Fruit fly (Drosophila melanogaster) whole organism, embryonic: Measurements from ENCODE around the gene CG5968.

Source experiments
- Aef1 ChIP-seq: fragments of 200-800 bp; sonication (Bioruptor generic); IDR thresholded peaks from 3 replicates; pipeline ENCODE4 v1.3.6; 2022; ENCODE audit warnings: missing biosample characterization, missing genetic modification characterization
- Antp ChIP-seq: fragments of 200-800 bp; sonication (Bioruptor generic); optimal IDR thresholded peaks from 3 replicates; lab custom pipeline; 2016; ENCODE audit warnings: missing biosample characterization, missing genetic modification characterization
- Atf3 ChIP-seq: fragments of 200-800 bp; sonication (Bioruptor generic); optimal IDR thresholded peaks from 3 replicates; lab custom pipeline; 2016; ENCODE audit warnings: missing biosample characterization, missing genetic modification characterization
- CG10431 ChIP-seq: fragments of 200-800 bp; sonication (Bioruptor generic); optimal IDR thresholded peaks from 3 replicates; lab custom pipeline; 2018; ENCODE audit warnings: missing biosample characterization, mild to moderate bottlenecking, missing genetic modification characterization
- CG11696 ChIP-seq: fragments of 200-800 bp; sonication (Bioruptor generic); IDR thresholded peaks from 2 replicates; pipeline ENCODE4 v1.3.6; 2022; ENCODE audit warnings: missing biosample characterization, missing genetic modification characterization
- CG12219 ChIP-seq: fragments of 200-800 bp; sonication (Bioruptor generic); optimal IDR thresholded peaks from 3 replicates; lab custom pipeline; 2018; ENCODE audit warnings: missing biosample characterization, mild to moderate bottlenecking, missing genetic modification characterization
- CG12659 ChIP-seq: fragments of 200-800 bp; sonication (Bioruptor generic); optimal IDR thresholded peaks from 3 replicates; lab custom pipeline; 2017; ENCODE audit warnings: mild to moderate bottlenecking, missing biosample characterization, missing genetic modification reagents, missing genetic modification characterization
- CG15479 ChIP-seq: fragments of 200-800 bp; sonication (Bioruptor generic); optimal IDR thresholded peaks from 3 replicates; lab custom pipeline; 2019; ENCODE audit warnings: missing biosample characterization, mild to moderate bottlenecking, missing genetic modification characterization, moderate library complexity
- CG1602 ChIP-seq: fragments of 200-800 bp; sonication (Bioruptor generic); optimal IDR thresholded peaks from 3 replicates; lab custom pipeline; 2016; ENCODE audit warnings: missing biosample characterization, missing genetic modification characterization
- CG18011 ChIP-seq: fragments of 200-800 bp; sonication (Bioruptor generic); optimal IDR thresholded peaks from 2 replicates; lab custom pipeline; 2017; ENCODE audit warnings: missing biosample characterization, missing genetic modification characterization, mild to moderate bottlenecking, moderate library complexity, missing genotype
- CG18619 ChIP-seq: fragments of 200-800 bp; sonication (Bioruptor generic); optimal IDR thresholded peaks from 3 replicates; lab custom pipeline; 2017; ENCODE audit warnings: missing biosample characterization, mild to moderate bottlenecking, missing genetic modification characterization
- CG2129 ChIP-seq: fragments of 200-800 bp; sonication (Bioruptor generic); IDR thresholded peaks from 2 replicates; pipeline ENCODE4 v1.3.6; 2022; ENCODE audit warnings: missing biosample characterization, missing genetic modification characterization; ENCODE audit not compliant: partially characterized antibody
- CG3281 ChIP-seq: fragments of 200-800 bp; sonication (Bioruptor generic); optimal IDR thresholded peaks from 3 replicates; lab custom pipeline; 2017; ENCODE audit warnings: missing biosample characterization, mild to moderate bottlenecking, missing genetic modification characterization
- CG6175 ChIP-seq: fragments of 200-800 bp; sonication (Bioruptor generic); IDR thresholded peaks from 3 replicates; pipeline ENCODE4 v1.3.6; 2022; ENCODE audit warnings: missing biosample characterization, missing genetic modification characterization
- CG6254 ChIP-seq: fragments of 200-800 bp; sonication (Bioruptor generic); optimal IDR thresholded peaks from 3 replicates; lab custom pipeline; 2017; ENCODE audit warnings: mild to moderate bottlenecking, missing biosample characterization, missing genetic modification reagents, missing genetic modification characterization
- CG8359 ChIP-seq: fragments of 200-800 bp; sonication (Bioruptor generic); optimal IDR thresholded peaks from 2 replicates; lab custom pipeline; 2017; ENCODE audit warnings: missing biosample characterization, mild to moderate bottlenecking, missing genetic modification characterization, borderline replicate concordance
- CG8944 ChIP-seq: fragments of 200-800 bp; sonication (Bioruptor generic); optimal IDR thresholded peaks from 3 replicates; lab custom pipeline; 2016; ENCODE audit warnings: missing biosample characterization, missing genetic modification characterization
- CG9797 ChIP-seq: fragments of 200-800 bp; sonication (Bioruptor generic); optimal IDR thresholded peaks from 3 replicates; lab custom pipeline; 2018; ENCODE audit warnings: missing biosample characterization, mild to moderate bottlenecking, missing genetic modification characterization
- Dip2 ChIP-seq: fragments of 200-800 bp; sonication (Bioruptor generic); IDR thresholded peaks from 2 replicates; pipeline ENCODE4 v1.3.6; 2022; ENCODE audit warnings: missing biosample characterization, missing genetic modification characterization
- Ets65A ChIP-seq: fragments of 200-800 bp; sonication (Bioruptor generic); peaks from one replicate; lab custom pipeline; 2016; ENCODE audit warnings: missing biosample characterization, missing genetic modification characterization
- HHEX ChIP-seq: fragments of 200-800 bp; sonication (Bioruptor generic); optimal IDR thresholded peaks from 3 replicates; lab custom pipeline; 2017; ENCODE audit warnings: missing biosample characterization, mild to moderate bottlenecking, missing genetic modification characterization, missing genetic modification reagents
- Lim3 ChIP-seq: fragments of 200-800 bp; sonication (Bioruptor generic); IDR thresholded peaks from 2 replicates; pipeline ENCODE4 v1.3.6; 2022; ENCODE audit warnings: missing biosample characterization, missing genetic modification characterization
- Meics ChIP-seq: fragments of 200-800 bp; sonication (Bioruptor generic); optimal IDR thresholded peaks from 2 replicates; lab custom pipeline; 2017; ENCODE audit warnings: missing biosample characterization, mild to moderate bottlenecking, missing genetic modification characterization
- Myb ChIP-seq: fragments of 200-800 bp; sonication (Bioruptor generic); optimal IDR thresholded peaks from 2 replicates; lab custom pipeline; 2016; ENCODE audit warnings: missing biosample characterization, missing genetic modification characterization
- Scr ChIP-seq: fragments of 200-800 bp; sonication (Bioruptor generic); IDR thresholded peaks from 2 replicates; pipeline ENCODE4 v1.3.6; 2022; ENCODE audit warnings: missing biosample characterization, missing genetic modification characterization; ENCODE audit not compliant: partially characterized antibody
- abd-A ChIP-seq: fragments of 200-800 bp; sonication (Bioruptor generic); optimal IDR thresholded peaks from 3 replicates; lab custom pipeline; 2019; ENCODE audit warnings: missing biosample characterization, mild to moderate bottlenecking, missing genetic modification characterization, moderate library complexity
- az2 ChIP-seq: fragments of 200-800 bp; sonication (Bioruptor generic); optimal IDR thresholded peaks from 3 replicates; lab custom pipeline; 2016; ENCODE audit warnings: missing biosample characterization, missing genetic modification characterization
- cas ChIP-seq: fragments of 200-800 bp; sonication (Bioruptor generic); IDR thresholded peaks from 2 replicates; pipeline ENCODE4 v1.3.6; 2022; ENCODE audit warnings: missing biosample characterization, missing genetic modification characterization
- crp ChIP-seq, 2 experiments: fragments of 200-800 bp; sonication (Bioruptor generic); optimal IDR thresholded peaks; 2 replicates in 1 of 2; 3 replicates in 1 of 2; lab custom pipeline; 2017; ENCODE audit warnings: missing biosample characterization in 2 of 2, missing genetic modification characterization in 2 of 2, mild to moderate bottlenecking in 1 of 2, moderate library complexity in 1 of 2
- cwo ChIP-seq: fragments of 200-800 bp; sonication (Bioruptor generic); optimal IDR thresholded peaks from 3 replicates; lab custom pipeline; 2017; ENCODE audit warnings: missing biosample characterization, missing genetic modification characterization, mild to moderate bottlenecking, moderate library complexity, missing genetic modification reagents
- en ChIP-seq: fragments of 200-800 bp; sonication (Bioruptor generic); optimal IDR thresholded peaks from 2 replicates; lab custom pipeline; 2016; ENCODE audit warnings: missing biosample characterization, missing genetic modification characterization
- exex ChIP-seq: fragments of 200-800 bp; sonication (Bioruptor generic); optimal IDR thresholded peaks from 4 replicates; lab custom pipeline; 2018; ENCODE audit warnings: missing biosample characterization, mild to moderate bottlenecking, missing genetic modification characterization, moderate library complexity
- gfzf ChIP-seq: fragments of 200-800 bp; sonication (Bioruptor generic); optimal IDR thresholded peaks from 2 replicates; lab custom pipeline; 2016; ENCODE audit warnings: missing biosample characterization, mild to moderate bottlenecking, missing genetic modification characterization, moderate library complexity
- ham ChIP-seq: fragments of 200-800 bp; sonication (Bioruptor generic); IDR thresholded peaks from 2 replicates; pipeline ENCODE4 v1.3.6; 2022; ENCODE audit warnings: missing biosample characterization, missing genetic modification characterization
- hb ChIP-seq: fragments of 200-800 bp; sonication (Bioruptor generic); IDR thresholded peaks from 3 replicates; pipeline ENCODE4 v1.3.6; 2022; ENCODE audit warnings: missing biosample characterization, missing genetic modification characterization; ENCODE audit not compliant: partially characterized antibody
- hkb ChIP-seq, 2 experiments: fragments of 200-800 bp in 1 of 2; fragments of >200 bp in 1 of 2; sonication (Bioruptor generic) in 1 of 2; IDR thresholded peaks in 1 of 2; optimal IDR thresholded peaks in 1 of 2; 2 replicates each; pipeline versions ENCODE4 v1.3.6 to Lab custom; 2017 to 2022; ENCODE audit warnings: missing biosample characterization in 1 of 2, missing genetic modification characterization in 1 of 2
- nerfin-2 ChIP-seq: fragments of 200-800 bp; sonication (Bioruptor generic); IDR thresholded peaks from 2 replicates; pipeline ENCODE4 v1.3.6; 2022; ENCODE audit warnings: missing biosample characterization, missing genetic modification characterization; ENCODE audit not compliant: partially characterized antibody
- nmo ChIP-seq: fragments of 200-800 bp; sonication (Bioruptor generic); optimal IDR thresholded peaks from 2 replicates; lab custom pipeline; 2018; ENCODE audit warnings: missing biosample characterization, mild to moderate bottlenecking, missing genetic modification characterization, moderate library complexity
- onecut ChIP-seq: fragments of 200-800 bp; sonication (Bioruptor generic); IDR thresholded peaks from 2 replicates; pipeline ENCODE4 v1.3.6; 2022; ENCODE audit warnings: missing biosample characterization, missing genetic modification characterization
- pum ChIP-seq: fragments of 200-800 bp; sonication (Bioruptor generic); optimal IDR thresholded peaks from 2 replicates; lab custom pipeline; 2016; ENCODE audit warnings: missing biosample characterization, missing genetic modification characterization
- pzg ChIP-seq: fragments of 200-800 bp; sonication (Bioruptor generic); optimal IDR thresholded peaks from 3 replicates; lab custom pipeline; 2018; ENCODE audit warnings: missing biosample characterization, mild to moderate bottlenecking, missing genetic modification characterization, moderate library complexity
- schlank ChIP-seq: fragments of 200-800 bp; sonication (Bioruptor generic); optimal IDR thresholded peaks from 2 replicates; lab custom pipeline; 2018; ENCODE audit warnings: missing biosample characterization, mild to moderate bottlenecking, missing genetic modification characterization
- sens-2 ChIP-seq: fragments of 200-800 bp; sonication (Bioruptor generic); IDR thresholded peaks from 2 replicates; pipeline ENCODE4 v1.3.6; 2022; ENCODE audit warnings: missing biosample characterization, missing genetic modification characterization
- sima ChIP-seq: fragments of 200-800 bp; sonication (Bioruptor generic); optimal IDR thresholded peaks from 2 replicates; lab custom pipeline; 2016; ENCODE audit warnings: missing biosample characterization, missing genetic modification characterization
- sna ChIP-seq: fragments of 200-800 bp; sonication (Bioruptor generic); IDR thresholded peaks from 2 replicates; pipeline ENCODE4 v1.3.6; 2022; ENCODE audit warnings: missing biosample characterization, missing genetic modification characterization; ENCODE audit not compliant: partially characterized antibody
- sqz ChIP-seq: fragments of 200-800 bp; sonication (Bioruptor generic); optimal IDR thresholded peaks from 3 replicates; lab custom pipeline; 2018; ENCODE audit warnings: missing biosample characterization, mild to moderate bottlenecking, missing genetic modification characterization
- sug ChIP-seq: fragments of 200-800 bp; optimal IDR thresholded peaks from 2 replicates; lab custom pipeline; 2019; ENCODE audit warnings: missing biosample characterization, mild to moderate bottlenecking, missing genetic modification characterization, moderate library complexity
- ttk ChIP-seq: fragments of 200-800 bp; sonication (Bioruptor generic); IDR thresholded peaks from 2 replicates; pipeline ENCODE4 v2.1.2; 2022; ENCODE audit warnings: missing biosample characterization, missing genetic modification characterization

CG5968 gene

DNA sequence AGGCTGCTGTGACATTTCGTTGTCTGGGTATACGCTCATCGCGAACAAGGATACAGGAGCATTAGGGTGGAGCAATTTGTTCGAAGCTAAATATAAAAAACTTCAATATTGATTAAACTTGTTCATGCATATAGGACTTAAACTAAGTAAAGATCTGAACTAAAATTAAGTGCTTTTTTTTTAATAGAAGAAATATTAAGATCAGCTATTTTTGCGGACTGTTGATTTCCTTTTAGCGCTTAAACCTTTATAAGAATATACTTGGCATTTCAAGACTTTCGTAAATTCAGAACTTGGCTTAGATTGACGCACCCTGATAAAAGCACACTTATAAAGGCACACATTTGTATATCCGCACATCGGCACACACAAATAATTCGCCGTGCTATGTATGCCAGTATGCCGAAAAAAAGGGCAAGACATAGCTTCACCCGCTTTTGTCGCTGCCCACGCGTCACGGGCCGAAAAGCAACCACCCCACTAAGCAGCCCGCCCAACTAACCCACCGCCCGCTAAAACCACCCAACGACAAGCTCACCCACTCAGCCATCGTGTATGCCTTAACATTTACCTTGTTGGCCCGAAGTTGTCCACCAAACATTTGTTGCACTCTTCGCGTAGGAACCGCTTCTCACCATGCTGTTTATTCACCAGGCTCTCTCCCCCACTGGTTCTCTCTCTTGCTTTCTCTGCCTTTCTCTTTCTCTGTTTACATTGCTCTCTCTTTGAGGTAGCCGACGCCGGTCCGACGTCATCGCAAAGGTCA is 1.9 kb downstream of the CG5968 start (continued):
- peak; percentile 12; the same call in 1 of the 2 replicates for TF ChIP-seq onecut
- peak; percentile 8 for TF ChIP-seq Myb
- no peak for TF ChIP-seq ham (GFP tag; lab: Robert Waterston, UW)
- peak; percentile 13; the same call in 1 of the 2 replicates for TF ChIP-seq CG11696 (GFP tag; lab: Robert Waterston, UW)
- TF ChIP-seq CG8359 = no peak
- TF ChIP-seq sug = peak; percentile 63
- peak; percentile 62 for TF ChIP-seq CG12659 (GFP tag; lab: Kevin White, UChicago)
- TF ChIP-seq sqz (GFP tag; lab: Kevin White, UChicago) = no peak
- peak; percentile 29 for TF ChIP-seq az2
- no peak for TF ChIP-seq Scr (GFP tag; lab: Robert Waterston, UW)
- TF ChIP-seq cas (GFP tag; lab: Robert Waterston, UW) = 0 out of 2 replicates have a peak, but pooled peaks have one; percentile 23
- peak; percentile 5 for TF ChIP-seq Ets65A
- TF ChIP-seq CG10431 (GFP tag; lab: Kevin White, UChicago) = peak; percentile 53
- TF ChIP-seq CG3281 (GFP tag; lab: Kevin White, UChicago) = peak; percentile 91
- no peak for TF ChIP-seq sima (GFP tag; lab: Kevin White, UChicago)
- peak; percentile 81 for TF ChIP-seq cwo (GFP tag; lab: Kevin White, UChicago)
- TF ChIP-seq CG12219 (GFP tag; lab: Kevin White, UChicago) = peak; percentile 48
- peak; percentile 67 for TF ChIP-seq exex (tag; lab: Kevin White, UChicago)

DNA sequence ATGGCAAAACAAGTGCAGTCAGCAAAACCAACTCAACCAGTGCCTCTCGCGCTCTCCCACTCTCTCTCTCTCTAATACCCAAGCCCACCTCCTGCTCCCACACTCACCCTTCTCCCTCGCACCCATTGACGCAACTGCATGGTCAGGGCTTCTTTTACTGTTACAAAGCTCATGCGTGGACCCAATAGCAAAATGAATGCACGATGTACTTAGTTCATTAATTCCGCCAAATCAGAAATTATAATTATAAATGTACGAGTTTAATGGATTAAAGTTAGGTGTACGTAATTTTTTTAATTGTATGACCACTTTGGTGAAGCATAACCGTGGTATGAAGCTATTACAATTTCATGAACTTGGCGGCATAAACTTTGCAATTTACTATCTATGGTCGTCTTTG is 4.0 kb downstream of the CG5968 start:
- TF ChIP-seq sna (GFP tag; lab: Robert Waterston, UW) = no peak
- TF ChIP-seq hkb (optimal IDR thresholded peaks at IDR 0.05; lab: Kevin White, UChicago) = no peak
- peak; percentile 73 for TF ChIP-seq hkb (GFP tag; IDR thresholded peaks at IDR 0.05; lab: Robert Waterston, UW)
- peak; percentile 43 for TF ChIP-seq schlank (tag; lab: Kevin White, UChicago)
- TF ChIP-seq Lim3 (GFP tag; lab: Robert Waterston, UW) = no peak
- no peak for TF ChIP-seq CG6254 (GFP tag; lab: Kevin White, UChicago)
- TF ChIP-seq CG15479 (GFP tag; lab: Kevin White, UChicago) = no peak
- TF ChIP-seq CG6175 (GFP tag; lab: Robert Waterston, UW) = peak; percentile 59; the same call in 1 of the 3 replicates
- peak; percentile 22 for TF ChIP-seq pum (GFP tag; lab: Kevin White, UChicago)
- no peak for TF ChIP-seq sens-2 (GFP tag; lab: Robert Waterston, UW)
- no peak for TF ChIP-seq Dip2 (GFP tag; lab: Robert Waterston, UW)
- TF ChIP-seq CG8944 = no peak
- TF ChIP-seq CG9797 = no peak
- TF ChIP-seq CG18619 (GFP tag; lab: Kevin White, UChicago) = peak; percentile 65
- TF ChIP-seq ttk (GFP tag; lab: Robert Waterston, UW) = no peak
- TF ChIP-seq nmo = peak; percentile 68
- TF ChIP-seq Meics (GFP tag; lab: Kevin White, UChicago) = peak; percentile 75
- TF ChIP-seq CG2129 (GFP tag; lab: Robert Waterston, UW) = no peak
- no peak for TF ChIP-seq Antp (GFP tag; lab: Kevin White, UChicago)
- TF ChIP-seq hb = no peak
- no peak for TF ChIP-seq en (GFP tag; lab: Kevin White, UChicago)
- TF ChIP-seq crp (GFP tag; optimal IDR thresholded peaks at IDR 0.05; lab: Kevin White, UChicago) = no peak
- TF ChIP-seq CG1602 = peak; percentile 37
- TF ChIP-seq gfzf (GFP tag; lab: Kevin White, UChicago) = no peak
- peak; percentile 34; the same call in 2 of the 3 replicates for TF ChIP-seq Aef1 (GFP tag; lab: Robert Waterston, UW)
- no peak for TF ChIP-seq Atf3 (GFP tag; lab: Kevin White, UChicago)
- peak; percentile 25 for TF ChIP-seq CG18011 (GFP tag; lab: Kevin White, UChicago)
- peak; percentile 65 for TF ChIP-seq abd-A (tag; lab: Kevin White, UChicago)
- no peak for TF ChIP-seq pzg (GFP tag; lab: Kevin White, UChicago)
- no peak for TF ChIP-seq nerfin-2 (GFP tag; lab: Robert Waterston, UW)
- TF ChIP-seq HHEX = peak; percentile 46
